Fruit fly (Drosophila melanogaster) whole organism: ENCODE data around the gene CG46511.
"Not testable (repeated sequence)": the region's sequence is repeated elsewhere in the genome, so short reads cannot be mapped to it uniquely, and the experiment has no call there.

Experiments used
- CG8478 ChIP-seq: fragments of >200 bp; optimal IDR thresholded peaks from 2 replicates; lab custom pipeline; 2018; ENCODE audit warnings: inconsistent platforms
- Dll ChIP-seq: fragments of >200 bp; optimal IDR thresholded peaks from 2 replicates; lab custom pipeline; 2017
- EcR ChIP-seq, 2 experiments: fragments of >200 bp; optimal IDR thresholded peaks; 2 replicates each; lab custom pipeline; 2017; ENCODE audit warnings: missing biosample characterization in 2 of 2, missing genetic modification characterization in 2 of 2, missing genetic modification reagents in 2 of 2
- pan ChIP-seq: fragments of >200 bp; optimal IDR thresholded peaks from 2 replicates; lab custom pipeline; 2017
- psq ChIP-seq: fragments of >200 bp; optimal IDR thresholded peaks from 2 replicates; lab custom pipeline; 2017
- usp ChIP-seq: fragments of >200 bp; optimal IDR thresholded peaks from 2 replicates; lab custom pipeline; 2017; ENCODE audit warnings: missing biosample characterization, missing genetic modification characterization, mixed read lengths

Gene CG46511

DNA sequence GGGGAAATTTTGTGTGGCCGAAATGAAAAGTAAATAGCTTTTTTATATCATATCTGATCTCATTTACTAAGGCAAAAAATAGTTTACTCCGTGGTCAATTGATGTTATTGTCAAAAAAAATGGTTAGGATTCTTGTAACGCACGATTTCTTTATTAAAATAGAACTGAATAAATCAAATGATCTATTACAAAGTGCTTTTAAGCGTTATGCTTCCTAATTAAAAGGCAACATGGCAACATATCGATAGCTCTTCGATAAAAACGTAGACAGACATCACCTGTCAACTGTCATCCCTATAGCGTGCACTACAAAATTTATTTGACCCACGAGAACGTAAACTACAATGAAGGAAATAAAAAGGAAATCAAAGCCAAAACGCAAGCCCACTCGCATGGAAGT is 29.7 kb downstream of the CG46511 start, which contains the start of gene CG46516:
TSS of gene CG46516 (plus strand) at position 301 of the 400 bp plus-strand sequence.
- TF ChIP-seq usp (GFP tag; lab: Kevin White, UChicago); psq (lab: Kevin White, UChicago); Dll (lab: Kevin White, UChicago): not testable (repeated sequence)

- not testable (repeated sequence) for TF ChIP-seq usp (GFP tag; lab: Kevin White, UChicago); EcR (GFP tag; optimal IDR thresholded peaks at IDR 0.05; lab: Kevin White, UChicago); CG8478
Measured at dm6 chrX:22217079-22217478, 34.8 kb downstream of the CG46511 start, which contains the start of gene CG46517. TSS of gene CG46517 (plus strand) at chrX:22217379.

dm6 chrX:22226273-22226672 is 44.0 kb downstream of the CG46511 start, which contains the start of gene CG46518:
TSS of gene CG46518 (plus strand) at chrX:22226573.
- TF ChIP-seq psq (lab: Kevin White, UChicago); usp (GFP tag; lab: Kevin White, UChicago); Dll (lab: Kevin White, UChicago): not testable (repeated sequence)

- TF ChIP-seq EcR (GFP tag; optimal IDR thresholded peaks at IDR 0.05; lab: Kevin White, UChicago); pan (lab: Kevin White, UChicago); psq (lab: Kevin White, UChicago): not testable (repeated sequence)
Measured at dm6 chrX:22231270-22231669, 49.0 kb downstream of the CG46511 start, which contains the start of gene CG46519. TSS of gene CG46519 (plus strand) at chrX:22231570.
